Worm (Caenorhabditis elegans) whole organism, mixed stage, embryonic: Measurements from ENCODE around the gene ugt-11.

Source experiments
- blmp-1 ChIP-seq: fragments of 150-350 bp; optimal IDR thresholded peaks from 2 replicates; lab custom pipeline; 2014; ENCODE audit warnings: missing biosample characterization, missing genetic modification characterization
- lin-32 ChIP-seq: fragments of 200-800 bp; sonication (Bioruptor generic); optimal IDR thresholded peaks from 2 replicates; lab custom pipeline; 2018; ENCODE audit warnings: mild to moderate bottlenecking, missing genetic modification characterization, missing compliant biosample characterization
- mab-5 ChIP-seq: fragments of 150-350 bp; optimal IDR thresholded peaks from 2 replicates; lab custom pipeline; 2014; ENCODE audit warnings: missing biosample characterization, missing genetic modification characterization
- mep-1 ChIP-seq: fragments of 150-350 bp; optimal IDR thresholded peaks from 2 replicates; lab custom pipeline; 2017; ENCODE audit warnings: missing biosample characterization, missing genetic modification reagents, missing genetic modification characterization, inconsistent platforms
- nhr-237 ChIP-seq: fragments of 150-350 bp; optimal IDR thresholded peaks from 2 replicates; lab custom pipeline; 2014; ENCODE audit warnings: missing biosample characterization, missing genetic modification characterization
- nhr-28 ChIP-seq: fragments of 150-350 bp; optimal IDR thresholded peaks from 2 replicates; lab custom pipeline; 2014; ENCODE audit warnings: missing biosample characterization, missing genetic modification characterization
- sem-2 ChIP-seq: fragments of 200-800 bp; sonication (Bioruptor generic); optimal IDR thresholded peaks from 2 replicates; lab custom pipeline; 2018; ENCODE audit warnings: mild to moderate bottlenecking, missing genetic modification characterization, missing compliant biosample characterization
- unc-62 ChIP-seq: fragments of 150-350 bp; optimal IDR thresholded peaks from 2 replicates; lab custom pipeline; 2014; ENCODE audit warnings: missing biosample characterization, missing genetic modification reagents, missing genetic modification characterization
- zip-8 ChIP-seq: fragments of 150-350 bp; optimal IDR thresholded peaks from 2 replicates; lab custom pipeline; 2014; ENCODE audit warnings: missing biosample characterization, missing genetic modification characterization
- ztf-11 ChIP-seq: fragments of 150-350 bp; optimal IDR thresholded peaks from 2 replicates; lab custom pipeline; 2014; ENCODE audit warnings: missing biosample characterization, missing genetic modification characterization

DNA sequence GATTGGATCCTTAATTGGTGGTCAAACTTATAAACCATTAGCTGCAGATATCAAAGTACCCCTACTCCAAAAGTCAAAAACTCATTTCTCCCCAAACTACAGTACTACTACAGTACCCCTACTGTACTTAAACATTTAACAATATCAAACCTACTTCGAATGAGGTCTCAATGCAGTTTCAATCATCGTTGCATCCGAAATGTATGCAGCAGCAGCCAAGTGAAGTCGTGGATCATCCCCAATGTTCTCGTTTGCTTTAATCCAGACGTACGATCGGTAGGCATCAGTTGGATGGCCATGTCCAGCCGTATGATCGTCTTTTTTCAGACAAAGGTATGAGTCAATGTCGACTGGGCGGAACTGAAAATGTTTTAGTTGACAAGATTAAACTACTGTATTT is 37.3 kb downstream of the ugt-11 start:
- TF ChIP-seq nhr-237 (tag; lab: Kevin White, UChicago) (no peak), sem-2 (no peak), mab-5 (no peak), nhr-28 (tag; lab: Kevin White, UChicago) (no peak), ztf-11 (no peak), unc-62 (GFP tag; lab: Kevin White, UChicago) (no peak), zip-8 (tag; lab: Kevin White, UChicago) (no peak), blmp-1 (tag; lab: Kevin White, UChicago) (no peak), lin-32 (GFP tag; lab: Kevin White, UChicago) (no peak), mep-1 (no peak)
